Worm (Caenorhabditis elegans): ENCODE data around the gene rdy-2.

ce11 chrV:13608486-13608885 lies 7.7 kb upstream of the rdy-2 start:
- TF ChIP-seq unc-62 (GFP tag; optimal IDR thresholded peaks at IDR 0.05), result no peak
- no peak for TF ChIP-seq nhr-23 (tag; optimal IDR thresholded peaks at IDR 0.05)
